Fruit fly (Drosophila melanogaster) whole organism, adult: ENCODE data around the gene sls.

Source experiments
- CG11617 ChIP-seq: fragments of 200-800 bp; sonication (Bioruptor generic); optimal IDR thresholded peaks from 2 replicates; lab custom pipeline; 2017; ENCODE audit warnings: mild to moderate bottlenecking, missing biosample characterization, missing genetic modification reagents, missing genetic modification characterization
- CG14711 ChIP-seq: fragments of 200-800 bp; sonication (Bioruptor generic); optimal IDR thresholded peaks from 2 replicates; lab custom pipeline; 2018; ENCODE audit warnings: missing biosample characterization, mild to moderate bottlenecking, missing genetic modification characterization, moderate library complexity
- CG1620 ChIP-seq: fragments of 200-800 bp; sonication (Bioruptor generic); optimal IDR thresholded peaks from 2 replicates; lab custom pipeline; 2016; ENCODE audit warnings: missing biosample characterization, missing genetic modification characterization
- CG33017 ChIP-seq: fragments of 200-800 bp; sonication (Bioruptor generic); optimal IDR thresholded peaks from 2 replicates; lab custom pipeline; 2018; ENCODE audit warnings: missing biosample characterization, mild to moderate bottlenecking, missing genetic modification characterization, moderate library complexity
- CG7045 ChIP-seq: fragments of 200-800 bp; sonication (Bioruptor generic); optimal IDR thresholded peaks from 2 replicates; lab custom pipeline; 2017; ENCODE audit warnings: missing biosample characterization, mild to moderate bottlenecking, missing genetic modification characterization
- CG7101 ChIP-seq: fragments of 200-800 bp; sonication (Bioruptor generic); optimal IDR thresholded peaks from 2 replicates; lab custom pipeline; 2018; ENCODE audit warnings: missing biosample characterization, mild to moderate bottlenecking, missing genetic modification characterization, moderate library complexity
- Crg-1 ChIP-seq: fragments of 200-800 bp; sonication (Bioruptor generic); optimal IDR thresholded peaks from 2 replicates; lab custom pipeline; 2016; ENCODE audit warnings: missing biosample characterization, missing genetic modification characterization
- bab1 ChIP-seq: fragments of 200-800 bp; sonication (Bioruptor generic); optimal IDR thresholded peaks from 3 replicates; lab custom pipeline; 2019; ENCODE audit warnings: missing biosample characterization, mild to moderate bottlenecking, missing genetic modification characterization, moderate library complexity
- cnc ChIP-seq, 2 experiments: fragments of >200 bp; optimal IDR thresholded peaks; 2 replicates each; lab custom pipeline; 2017
- kay ChIP-seq: fragments of 200-800 bp; sonication (Bioruptor generic); peaks from one replicate; lab custom pipeline; 2016; ENCODE audit warnings: missing biosample characterization, missing genetic modification characterization, borderline replicate concordance
- pad ChIP-seq: fragments of 200-800 bp; sonication (Bioruptor generic); optimal IDR thresholded peaks from 3 replicates; lab custom pipeline; 2017; ENCODE audit warnings: missing biosample characterization, missing genetic modification characterization, mild to moderate bottlenecking, moderate library complexity, missing genetic modification reagents
- toe ChIP-seq: fragments of 200-800 bp; sonication (Bioruptor generic); optimal IDR thresholded peaks from 2 replicates; lab custom pipeline; 2016; ENCODE audit warnings: missing biosample characterization, missing genetic modification characterization

dm6 chr3L:2038124-2038523 lies 77.3 kb downstream of the sls start, which contains the start of gene CG42355:
- TF ChIP-seq Crg-1 (GFP tag; lab: Kevin White, UChicago) (no peak), pad (GFP tag; lab: Kevin White, UChicago) (no peak), CG33017 (tag; lab: Kevin White, UChicago) (no peak), CG11617 (GFP tag; lab: Kevin White, UChicago) (no peak), CG14711 (tag; lab: Kevin White, UChicago) (no peak), kay (GFP tag; lab: Kevin White, UChicago) (no peak), CG7045 (no peak), toe (GFP tag; lab: Kevin White, UChicago) (no peak), bab1 (GFP tag; lab: Kevin White, UChicago) (no peak), CG1620 (GFP tag; lab: Kevin White, UChicago) (no peak), CG7101 (tag; lab: Kevin White, UChicago) (no peak), cnc (optimal IDR thresholded peaks at IDR 0.05; lab: Kevin White, UChicago) (no peak)
